Fruit fly (Drosophila melanogaster) S2 (cell line): Measurements from ENCODE around the gene Spec2.

Source experiments
- CG8478 ChIP-seq: fragments of >200 bp; optimal IDR thresholded peaks from 2 replicates; lab custom pipeline; 2018
- CTCF ChIP-seq, 2 experiments: fragments of >200 bp; optimal IDR thresholded peaks; 2 replicates each; lab custom pipeline; 2018

DNA sequence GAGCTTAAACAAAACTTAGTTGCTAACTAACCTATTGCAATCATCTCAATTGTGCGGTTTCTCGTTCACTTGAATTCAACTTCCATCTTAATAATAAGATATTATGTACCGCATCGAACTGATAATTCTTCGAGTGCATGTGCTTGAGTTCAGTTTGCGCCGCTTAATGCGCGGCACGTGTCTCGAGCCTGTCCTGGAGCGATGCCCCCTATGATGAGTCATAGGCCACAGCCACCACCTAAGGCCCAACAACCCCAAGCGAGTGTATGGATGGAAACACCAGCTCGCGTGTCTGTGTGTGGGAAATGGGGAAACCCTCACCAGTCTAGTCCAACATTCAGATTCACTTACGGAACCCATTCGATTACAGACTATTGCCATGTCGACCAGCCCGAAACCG lies 50.0 kb downstream of the Spec2 start:
- TF ChIP-seq CG8478 = no peak
- no peak for TF ChIP-seq CTCF (optimal IDR thresholded peaks at IDR 0.05; lab: Kevin White, UChicago)
